Fruit fly (Drosophila melanogaster): Measurements from ENCODE around the gene CG14506.
A peak's percentile ranks its signal among the peaks of the same experiment; 100 is the strongest.

- TF ChIP-seq fd96Ca (GFP tag; IDR thresholded peaks at IDR 0.05) (peak; percentile 87), EcR (GFP tag; optimal IDR thresholded peaks at IDR 0.05) (no peak), CG8159 (tag; optimal IDR thresholded peaks at IDR 0.05) (peak; percentile 51), CG4496 (GFP tag; IDR thresholded peaks at IDR 0.05) (peak; percentile 56; the same call in 2 of the 3 replicates), Pif1A (GFP tag; optimal IDR thresholded peaks at IDR 0.05) (peak; percentile 41), CG12605 (GFP tag; IDR thresholded peaks at IDR 0.05) (peak; percentile 62)
These were observed 21.7 kb upstream of the CG14506 start for dm6 chr3R:29318673-29319072.

Measured in whole organism, pupa.